Worm (Caenorhabditis elegans) whole organism, early embryonic: Measurements from ENCODE around the gene F21A3.4.

Experiments
- aly-1 ChIP-seq: sonication (generic microtip); optimal IDR thresholded peaks from 2 replicates; lab custom pipeline; 2016; ENCODE audit warnings: missing genetic modification characterization, missing compliant biosample characterization
- ama-1 ChIP-seq: fragments of 150-350 bp; optimal IDR thresholded peaks from 2 replicates; lab custom pipeline; 2014
- hnd-1 ChIP-seq: sonication (generic microtip); optimal IDR thresholded peaks from 2 replicates; lab custom pipeline; 2016; ENCODE audit warnings: missing genetic modification characterization, missing compliant biosample characterization
- tra-4 ChIP-seq: sonication (generic microtip); optimal IDR thresholded peaks from 2 replicates; lab custom pipeline; 2017; ENCODE audit warnings: missing genetic modification characterization, missing compliant biosample characterization

ce11 chrV:15559047-15559446 is 22.6 kb downstream of the F21A3.4 start, which contains the start of gene acr-18:
- TF ChIP-seq ama-1 (lab: Kevin White, UChicago) (no peak), hnd-1 (tag; lab: Kevin White, UChicago) (no peak), tra-4 (tag; lab: Kevin White, UChicago) (no peak), aly-1 (tag; lab: Kevin White, UChicago) (no peak)
